Fruit fly (Drosophila melanogaster) whole organism, prepupa: ENCODE data around the gene bel.
A peak's percentile ranks its signal among the peaks of the same experiment; 100 is the strongest.

Experiments
- Blimp-1 ChIP-seq: fragments of 200-800 bp; sonication (Bioruptor generic); optimal IDR thresholded peaks from 3 replicates; lab custom pipeline; 2017; ENCODE audit warnings: missing biosample characterization, missing genetic modification characterization, mild to moderate bottlenecking, moderate library complexity, missing genetic modification reagents
- CG10631 ChIP-seq: fragments of 200-800 bp; sonication (Bioruptor generic); optimal IDR thresholded peaks from 2 replicates; lab custom pipeline; 2016; ENCODE audit warnings: missing biosample characterization, missing genetic modification characterization
- CG10669 ChIP-seq: fragments of 200-800 bp; sonication (Bioruptor generic); optimal IDR thresholded peaks from 3 replicates; lab custom pipeline; 2018; ENCODE audit warnings: missing biosample characterization, mild to moderate bottlenecking, missing genetic modification characterization, moderate library complexity
- CG11294 ChIP-seq: fragments of 200-800 bp; sonication (Bioruptor generic); IDR thresholded peaks from 2 replicates; pipeline ENCODE4 v1.3.6; 2022; ENCODE audit warnings: missing biosample characterization, missing genetic modification characterization
- CG11762 ChIP-seq: fragments of 200-800 bp; sonication (Bioruptor generic); optimal IDR thresholded peaks from 3 replicates; lab custom pipeline; 2016; ENCODE audit warnings: missing biosample characterization, missing genetic modification characterization; ENCODE audit not compliant: insufficient read depth
- CG11902 ChIP-seq: fragments of 200-800 bp; sonication (Bioruptor generic); optimal IDR thresholded peaks from 3 replicates; lab custom pipeline; 2016; ENCODE audit warnings: missing biosample characterization, missing genetic modification characterization
- CG1621 ChIP-seq: fragments of 200-800 bp; sonication (Bioruptor generic); optimal IDR thresholded peaks from 3 replicates; lab custom pipeline; 2018; ENCODE audit warnings: missing biosample characterization, mild to moderate bottlenecking, missing genetic modification characterization
- CG32006 ChIP-seq: fragments of 200-800 bp; sonication (Bioruptor generic); optimal IDR thresholded peaks from 3 replicates; lab custom pipeline; 2017; ENCODE audit warnings: missing biosample characterization, mild to moderate bottlenecking, missing genetic modification characterization
- CG34406 ChIP-seq: fragments of 200-800 bp; sonication (Bioruptor generic); optimal IDR thresholded peaks from 3 replicates; lab custom pipeline; 2016; ENCODE audit warnings: missing biosample characterization, missing genetic modification characterization
- CG3919 ChIP-seq: fragments of 200-800 bp; sonication (Bioruptor generic); optimal IDR thresholded peaks from 3 replicates; lab custom pipeline; 2016; ENCODE audit warnings: missing biosample characterization, missing genetic modification characterization
- CG4318 ChIP-seq: fragments of 200-800 bp; sonication (Bioruptor generic); optimal IDR thresholded peaks from 3 replicates; lab custom pipeline; 2017; ENCODE audit warnings: missing biosample characterization, mild to moderate bottlenecking, missing genetic modification characterization
- CG6163 ChIP-seq: fragments of 200-800 bp; sonication (Bioruptor generic); IDR thresholded peaks from 3 replicates; pipeline ENCODE4 v1.3.6; 2022; ENCODE audit warnings: missing biosample characterization, missing genetic modification characterization
- CG6276 ChIP-seq: fragments of 200-800 bp; sonication (Bioruptor generic); optimal IDR thresholded peaks from 2 replicates; lab custom pipeline; 2017; ENCODE audit warnings: missing biosample characterization, mild to moderate bottlenecking, missing genetic modification characterization
- CG6792 ChIP-seq: fragments of 200-800 bp; sonication (Bioruptor generic); optimal IDR thresholded peaks from 3 replicates; lab custom pipeline; 2016; ENCODE audit warnings: missing biosample characterization, missing genetic modification characterization
- CG6808 ChIP-seq: fragments of 200-800 bp; sonication (Bioruptor generic); optimal IDR thresholded peaks from 3 replicates; lab custom pipeline; 2017; ENCODE audit warnings: missing biosample characterization, missing genetic modification characterization, mild to moderate bottlenecking, moderate library complexity, missing genetic modification reagents
- CG7368 ChIP-seq: fragments of 200-800 bp; sonication (Bioruptor generic); optimal IDR thresholded peaks from 3 replicates; lab custom pipeline; 2016; ENCODE audit warnings: missing biosample characterization, missing genetic modification characterization
- CG8119 ChIP-seq: fragments of 200-800 bp; sonication (Bioruptor generic); IDR thresholded peaks from 3 replicates; pipeline ENCODE4 v1.3.6; 2022; ENCODE audit warnings: missing biosample characterization, missing genetic modification characterization
- CG8632 ChIP-seq: fragments of 200-800 bp; sonication (Bioruptor generic); optimal IDR thresholded peaks from 3 replicates; lab custom pipeline; 2016; ENCODE audit warnings: missing biosample characterization, missing genetic modification characterization
- CG9139 ChIP-seq: fragments of 200-800 bp; sonication (Bioruptor generic); optimal IDR thresholded peaks from 3 replicates; lab custom pipeline; 2017; ENCODE audit warnings: missing biosample characterization, mild to moderate bottlenecking, missing genetic modification characterization
- Eip93F ChIP-seq: fragments of 200-800 bp; sonication (Bioruptor generic); optimal IDR thresholded peaks from 2 replicates; lab custom pipeline; 2016; ENCODE audit warnings: missing biosample characterization, mild to moderate bottlenecking, missing genetic modification characterization
- Ets21C ChIP-seq: fragments of 200-800 bp; sonication (Bioruptor generic); optimal IDR thresholded peaks from 3 replicates; lab custom pipeline; 2016; ENCODE audit warnings: missing biosample characterization, missing genetic modification characterization
- Gug ChIP-seq: fragments of 200-800 bp; sonication (Bioruptor generic); IDR thresholded peaks from 2 replicates; pipeline ENCODE4 v1.3.6; 2022; ENCODE audit warnings: missing biosample characterization, missing genetic modification characterization
- Hr39 ChIP-seq: fragments of 200-800 bp; sonication (Bioruptor generic); optimal IDR thresholded peaks from 2 replicates; lab custom pipeline; 2016; ENCODE audit warnings: missing biosample characterization, missing genetic modification characterization
- Hr4 ChIP-seq: fragments of 200-800 bp; sonication (Bioruptor generic); optimal IDR thresholded peaks from 3 replicates; lab custom pipeline; 2016; ENCODE audit warnings: missing biosample characterization, missing genetic modification characterization
- Lpt ChIP-seq: fragments of 200-800 bp; sonication (Bioruptor generic); optimal IDR thresholded peaks from 3 replicates; lab custom pipeline; 2016; ENCODE audit warnings: missing biosample characterization, missing genetic modification characterization
- Met ChIP-seq: fragments of 200-800 bp; sonication (Bioruptor generic); optimal IDR thresholded peaks from 3 replicates; lab custom pipeline; 2016; ENCODE audit warnings: missing biosample characterization, missing genetic modification characterization
- OdsH ChIP-seq: fragments of 200-800 bp; sonication (Bioruptor generic); optimal IDR thresholded peaks from 3 replicates; lab custom pipeline; 2016; ENCODE audit warnings: missing biosample characterization, missing genetic modification characterization
- Smox ChIP-seq: fragments of 200-800 bp; sonication (Bioruptor generic); optimal IDR thresholded peaks from 3 replicates; lab custom pipeline; 2016; ENCODE audit warnings: missing biosample characterization, missing genetic modification characterization
- Sox102F ChIP-seq: fragments of 200-800 bp; sonication (Bioruptor generic); optimal IDR thresholded peaks from 2 replicates; lab custom pipeline; 2016; ENCODE audit warnings: missing biosample characterization, mild to moderate bottlenecking, missing genetic modification characterization
- Sox14 ChIP-seq: fragments of 200-800 bp; sonication (Bioruptor generic); optimal IDR thresholded peaks from 3 replicates; lab custom pipeline; 2016; ENCODE audit warnings: missing biosample characterization, missing genetic modification characterization
- Sox15 ChIP-seq: fragments of 200-800 bp; sonication (Bioruptor generic); optimal IDR thresholded peaks from 3 replicates; lab custom pipeline; 2016; ENCODE audit warnings: missing biosample characterization, missing genetic modification characterization
- achi ChIP-seq: fragments of 200-800 bp; sonication (Bioruptor generic); optimal IDR thresholded peaks from 3 replicates; lab custom pipeline; 2016; ENCODE audit warnings: missing biosample characterization, missing genetic modification characterization
- acj6 ChIP-seq: fragments of 200-800 bp; sonication (Bioruptor generic); optimal IDR thresholded peaks from 3 replicates; lab custom pipeline; 2016; ENCODE audit warnings: missing biosample characterization, missing genetic modification characterization
- cyc ChIP-seq: fragments of 200-800 bp; sonication (Bioruptor generic); optimal IDR thresholded peaks from 3 replicates; lab custom pipeline; 2016; ENCODE audit warnings: missing biosample characterization, missing genetic modification characterization
- dac ChIP-seq: fragments of 200-800 bp; sonication (Bioruptor generic); optimal IDR thresholded peaks from 2 replicates; lab custom pipeline; 2017; ENCODE audit warnings: missing biosample characterization, mild to moderate bottlenecking, missing genetic modification characterization
- dsx ChIP-seq: fragments of 200-800 bp; optimal IDR thresholded peaks from 3 replicates; lab custom pipeline; 2019; ENCODE audit warnings: missing biosample characterization, mild to moderate bottlenecking, missing genetic modification characterization, moderate library complexity; ENCODE audit not compliant: poor library complexity, severe bottlenecking
- eg ChIP-seq: fragments of 200-800 bp; sonication (Bioruptor generic); IDR thresholded peaks from 3 replicates; pipeline ENCODE4 v1.3.6; 2022; ENCODE audit warnings: missing biosample characterization, missing genetic modification characterization
- esn ChIP-seq: fragments of 200-800 bp; sonication (Bioruptor generic); optimal IDR thresholded peaks from 2 replicates; lab custom pipeline; 2016; ENCODE audit warnings: missing biosample characterization, mild to moderate bottlenecking, missing genetic modification characterization, moderate library complexity
- fd85E ChIP-seq: fragments of 200-800 bp; sonication (Bioruptor generic); optimal IDR thresholded peaks from 3 replicates; lab custom pipeline; 2016; ENCODE audit warnings: missing biosample characterization, missing genetic modification characterization
- fkh ChIP-seq: fragments of 200-800 bp; sonication (Bioruptor generic); optimal IDR thresholded peaks from 3 replicates; lab custom pipeline; 2017; ENCODE audit warnings: missing biosample characterization, mild to moderate bottlenecking, missing genetic modification characterization, moderate library complexity
- lz ChIP-seq: fragments of 200-800 bp; sonication (Bioruptor generic); optimal IDR thresholded peaks from 3 replicates; lab custom pipeline; 2016; ENCODE audit warnings: missing biosample characterization, missing genetic modification characterization
- net ChIP-seq: fragments of 200-800 bp; sonication (Bioruptor generic); optimal IDR thresholded peaks from 3 replicates; lab custom pipeline; 2016; ENCODE audit warnings: missing biosample characterization, missing genetic modification characterization
- spab ChIP-seq: fragments of 200-800 bp; sonication (Bioruptor generic); optimal IDR thresholded peaks from 2 replicates; lab custom pipeline; 2017; ENCODE audit warnings: missing biosample characterization, mild to moderate bottlenecking, missing genetic modification characterization, missing genetic modification reagents
- ss ChIP-seq, 2 experiments: fragments of 200-800 bp; sonication (Bioruptor generic); optimal IDR thresholded peaks; 2 replicates in 1 of 2; 3 replicates in 1 of 2; lab custom pipeline; 2017 to 2018; ENCODE audit warnings: mild to moderate bottlenecking in 2 of 2, missing biosample characterization in 2 of 2, missing genetic modification characterization in 2 of 2, moderate library complexity in 1 of 2
- topi ChIP-seq: fragments of 200-800 bp; sonication (Bioruptor generic); optimal IDR thresholded peaks from 3 replicates; lab custom pipeline; 2016; ENCODE audit warnings: missing biosample characterization, missing genetic modification characterization
- vri ChIP-seq: fragments of 200-800 bp; sonication (Bioruptor generic); optimal IDR thresholded peaks from 3 replicates; lab custom pipeline; 2016; ENCODE audit warnings: missing biosample characterization, mild to moderate bottlenecking, missing genetic modification characterization

Gene bel

DNA sequence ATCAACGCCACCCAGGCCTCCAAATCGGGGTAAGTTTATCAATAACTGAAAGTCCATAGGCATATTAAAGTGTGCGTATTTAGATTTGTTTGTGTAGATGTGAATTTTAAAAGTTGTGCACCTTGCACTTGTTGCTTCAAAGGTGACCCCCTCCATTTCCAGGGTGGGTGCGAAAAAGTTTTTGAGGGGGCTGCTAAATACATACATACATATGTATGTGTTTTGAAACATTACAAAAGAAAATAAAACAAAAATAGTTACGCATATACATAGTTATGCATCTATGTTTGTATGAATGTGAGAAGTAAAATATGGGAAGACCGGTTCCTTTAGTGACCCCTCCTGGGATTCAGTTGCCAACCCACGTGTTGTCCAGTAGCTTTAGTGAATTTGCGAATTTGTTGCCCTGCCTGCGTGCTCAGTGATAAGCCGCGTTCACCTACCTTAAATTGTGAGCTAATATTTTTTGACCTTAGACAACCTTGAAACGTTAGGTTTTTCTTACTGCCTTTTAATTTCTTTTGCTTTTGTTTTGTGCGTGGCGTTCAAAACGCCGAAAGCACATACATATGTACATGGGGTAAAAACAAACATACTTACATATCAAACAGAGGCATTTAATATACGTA lies 9.5 kb upstream of the bel start (continued):
- no peak for TF ChIP-seq spab (GFP tag; lab: Kevin White, UChicago)
- no peak for TF ChIP-seq CG6792 (GFP tag; lab: Kevin White, UChicago)
- TF ChIP-seq CG6163 (GFP tag; lab: Robert Waterston, UW), result peak; percentile 71
- TF ChIP-seq ss (GFP tag; optimal IDR thresholded peaks at IDR 0.05; lab: Kevin White, UChicago), result no peak
- no peak for TF ChIP-seq fd85E
- TF ChIP-seq vri (GFP tag; lab: Kevin White, UChicago), result no peak
- TF ChIP-seq CG11762 (GFP tag; lab: Kevin White, UChicago), result no peak
- no peak for TF ChIP-seq esn
- TF ChIP-seq CG11294 (GFP tag; lab: Robert Waterston, UW), result peak; percentile 40; the same call in 1 of the 2 replicates
- no peak for TF ChIP-seq achi (GFP tag; lab: Kevin White, UChicago)
- no peak for TF ChIP-seq CG1621 (tag; lab: Kevin White, UChicago)
- TF ChIP-seq CG8119 (GFP tag; lab: Robert Waterston, UW), result peak; percentile 32; the same call in 2 of the 3 replicates
- peak; percentile 39 for TF ChIP-seq Hr39
- no peak for TF ChIP-seq dsx (GFP tag; lab: Kevin White, UChicago)
- TF ChIP-seq eg (GFP tag; lab: Robert Waterston, UW), result peak; percentile 64
- no peak for TF ChIP-seq dac
- no peak for TF ChIP-seq Smox (GFP tag; lab: Kevin White, UChicago)
- no peak for TF ChIP-seq Lpt (GFP tag; lab: Kevin White, UChicago)
- TF ChIP-seq CG7368 (GFP tag; lab: Kevin White, UChicago), result no peak
- no peak for TF ChIP-seq Blimp-1 (GFP tag; lab: Kevin White, UChicago)
- no peak for TF ChIP-seq CG32006 (GFP tag; lab: Kevin White, UChicago)
- no peak for TF ChIP-seq CG9139 (GFP tag; lab: Kevin White, UChicago)
- no peak for TF ChIP-seq lz (GFP tag; lab: Kevin White, UChicago)
- TF ChIP-seq fkh (GFP tag; lab: Kevin White, UChicago), result no peak

- TF ChIP-seq CG3919 (GFP tag; lab: Kevin White, UChicago), result peak; percentile 99
- peak; percentile 96 for TF ChIP-seq CG6808 (GFP tag; lab: Kevin White, UChicago)
- TF ChIP-seq Lpt (GFP tag; lab: Kevin White, UChicago), result peak; percentile 98
- TF ChIP-seq esn, result peak; percentile 99
- TF ChIP-seq CG11902 (GFP tag; lab: Kevin White, UChicago), result peak; percentile 90
- peak; percentile 96 for TF ChIP-seq Gug (GFP tag; lab: Robert Waterston, UW)
- peak; percentile 98 for TF ChIP-seq vri (GFP tag; lab: Kevin White, UChicago)
- peak; percentile 99 for TF ChIP-seq Hr4 (GFP tag; lab: Kevin White, UChicago)
- peak; percentile 97 for TF ChIP-seq Eip93F (GFP tag; lab: Kevin White, UChicago)
- peak; percentile 96 for TF ChIP-seq Hr39
- peak; percentile 98 for TF ChIP-seq Met (GFP tag; lab: Kevin White, UChicago)
- peak; percentile 96 to 97 for TF ChIP-seq ss (GFP tag; optimal IDR thresholded peaks at IDR 0.05; lab: Kevin White, UChicago)
- TF ChIP-seq fd85E, result peak; percentile 94
- TF ChIP-seq CG8632 (GFP tag; lab: Kevin White, UChicago), result peak; percentile 97
- peak; percentile 80 for TF ChIP-seq fkh (GFP tag; lab: Kevin White, UChicago)
- TF ChIP-seq acj6 (GFP tag; lab: Kevin White, UChicago), result peak; percentile 98
- TF ChIP-seq CG6276 (GFP tag; lab: Kevin White, UChicago), result peak; percentile 98
- peak; percentile 97 for TF ChIP-seq cyc
- TF ChIP-seq eg (GFP tag; lab: Robert Waterston, UW), result peak; percentile 98
- TF ChIP-seq topi (GFP tag; lab: Kevin White, UChicago), result peak; percentile 98
- peak; percentile 98 for TF ChIP-seq OdsH (GFP tag; lab: Kevin White, UChicago)
- peak; percentile 97 for TF ChIP-seq CG34406 (GFP tag; lab: Kevin White, UChicago)
- TF ChIP-seq Smox (GFP tag; lab: Kevin White, UChicago), result peak; percentile 97
- peak; percentile 98 for TF ChIP-seq CG32006 (GFP tag; lab: Kevin White, UChicago)
- peak; percentile 98 for TF ChIP-seq Sox102F (GFP tag; lab: Kevin White, UChicago)
- peak; percentile 99 for TF ChIP-seq net (GFP tag; lab: Kevin White, UChicago)
- peak; percentile 93 for TF ChIP-seq Sox15 (GFP tag; lab: Kevin White, UChicago)
- peak; percentile 98 for TF ChIP-seq CG10669
- peak; percentile 97 for TF ChIP-seq spab (GFP tag; lab: Kevin White, UChicago)
- peak; percentile 96 for TF ChIP-seq CG4318 (GFP tag; lab: Kevin White, UChicago)
- peak; percentile 98 for TF ChIP-seq Sox14 (GFP tag; lab: Kevin White, UChicago)
- peak; percentile 94 for TF ChIP-seq Ets21C (GFP tag; lab: Kevin White, UChicago)
- TF ChIP-seq CG10631 (GFP tag; lab: Kevin White, UChicago), result peak; percentile 98
- TF ChIP-seq achi (GFP tag; lab: Kevin White, UChicago), result peak; percentile 97
Observed at dm6 chr3R:8669029-8669707, 8.6 kb upstream of the bel start.
